Worm (Caenorhabditis elegans) whole organism, L1 larva: ENCODE data around the gene tbc-7.

Experiments
- Y116A8C.19 ChIP-seq: sonication (generic microtip); optimal IDR thresholded peaks from 2 replicates; lab custom pipeline; 2016; ENCODE audit warnings: missing compliant biosample characterization, missing genetic modification characterization, borderline replicate concordance
- ceh-82 ChIP-seq, 3 experiments: fragments of 150-350 bp in 1 of 3; sonication (generic microtip) in 2 of 3; optimal IDR thresholded peaks; 2 replicates each; lab custom pipeline; 2014 to 2017; ENCODE audit warnings: missing biosample characterization in 3 of 3, missing genetic modification characterization in 3 of 3
- dpl-1 ChIP-seq, 3 experiments: fragments of 150-350 bp in 2 of 3; sonication (generic microtip) in 1 of 3; optimal IDR thresholded peaks; 2 replicates each; lab custom pipeline; 2014 to 2017; ENCODE audit warnings: missing biosample characterization in 3 of 3, missing genetic modification characterization in 3 of 3, missing genetic modification reagents in 3 of 3
- egl-27 ChIP-seq, 2 experiments: fragments of 150-350 bp in 1 of 2; sonication (generic microtip); optimal IDR thresholded peaks; 3 replicates each; lab custom pipeline; 2017 to 2018; ENCODE audit warnings: missing biosample characterization in 2 of 2, missing genetic modification characterization in 2 of 2, missing genetic modification reagents in 2 of 2
- hlh-17 ChIP-seq: fragments of 200-800 bp; sonication (Bioruptor generic); optimal IDR thresholded peaks from 2 replicates; lab custom pipeline; 2018; ENCODE audit warnings: missing genetic modification characterization, mild to moderate bottlenecking, missing compliant biosample characterization, moderate library complexity, borderline replicate concordance
- lin-39 ChIP-seq: fragments of 150-350 bp; optimal IDR thresholded peaks from 2 replicates; lab custom pipeline; 2014; ENCODE audit warnings: missing biosample characterization, missing genetic modification reagents, missing genetic modification characterization
- lir-3 ChIP-seq: sonication (generic microtip); optimal IDR thresholded peaks from 2 replicates; lab custom pipeline; 2016; ENCODE audit warnings: mild to moderate bottlenecking, missing genetic modification characterization, moderate library complexity, missing compliant biosample characterization; ENCODE audit not compliant: poor library complexity
- mdl-1 ChIP-seq, 2 experiments: fragments of 150-350 bp; optimal IDR thresholded peaks; 2 replicates each; lab custom pipeline; 2014 to 2017; ENCODE audit warnings: missing biosample characterization in 2 of 2, missing genetic modification characterization in 2 of 2, inconsistent platforms in 1 of 2
- nhr-12 ChIP-seq: sonication (generic microtip); optimal IDR thresholded peaks from 2 replicates; lab custom pipeline; 2017; ENCODE audit warnings: missing biosample characterization, missing genetic modification characterization
- nhr-90 ChIP-seq: sonication (generic microtip); optimal IDR thresholded peaks from 2 replicates; lab custom pipeline; 2016; ENCODE audit warnings: mild to moderate bottlenecking, missing genetic modification characterization, missing compliant biosample characterization; ENCODE audit not compliant: poor library complexity
- pqm-1 ChIP-seq: sonication (generic microtip); optimal IDR thresholded peaks from 3 replicates; lab custom pipeline; 2017; ENCODE audit warnings: missing biosample characterization, missing genetic modification characterization
- snpc-4 ChIP-seq: fragments of 150-350 bp; optimal IDR thresholded peaks from 2 replicates; lab custom pipeline; 2014; ENCODE audit warnings: missing biosample characterization, missing genetic modification characterization
- tbx-2 ChIP-seq: sonication (generic microtip); optimal IDR thresholded peaks from 2 replicates; lab custom pipeline; 2016; ENCODE audit warnings: missing genetic modification characterization, missing compliant biosample characterization
- ztf-11 ChIP-seq, 2 experiments: sonication (generic microtip); optimal IDR thresholded peaks; 2 replicates each; lab custom pipeline; 2016 to 2017; ENCODE audit warnings: missing genetic modification characterization in 2 of 2, missing biosample characterization in 1 of 2, missing compliant biosample characterization in 1 of 2

ce11 chrX:5124288-5124687 is 9.8 kb upstream of the tbc-7 start:
- no peak for TF ChIP-seq hlh-17
- TF ChIP-seq egl-27 (tag; optimal IDR thresholded peaks at IDR 0.05; lab: Kevin White, UChicago): no peak
- TF ChIP-seq mdl-1 (tag; optimal IDR thresholded peaks at IDR 0.05; lab: Kevin White, UChicago): no peak
- no peak for TF ChIP-seq Y116A8C.19
- no peak for TF ChIP-seq nhr-90 (tag; lab: Kevin White, UChicago)
- TF ChIP-seq lin-39: no peak
- TF ChIP-seq nhr-12 (tag; lab: Kevin White, UChicago): no peak
- no peak for TF ChIP-seq tbx-2 (tag; lab: Kevin White, UChicago)
- TF ChIP-seq ztf-11 (tag; optimal IDR thresholded peaks at IDR 0.05; lab: Kevin White, UChicago): no peak
- no peak for TF ChIP-seq lir-3 (tag; lab: Kevin White, UChicago)
- no peak for TF ChIP-seq ceh-82 (tag; optimal IDR thresholded peaks at IDR 0.05; lab: Kevin White, UChicago)
- no peak for TF ChIP-seq snpc-4 (tag; lab: Kevin White, UChicago)
- TF ChIP-seq dpl-1 (GFP tag; optimal IDR thresholded peaks at IDR 0.05; lab: Kevin White, UChicago): no peak
- no peak for TF ChIP-seq pqm-1 (tag; lab: Kevin White, UChicago)
